Worm (Caenorhabditis elegans) whole organism, mixed stage, embryonic: ENCODE measurements around the gene F46F5.15.

ENCODE experiments used
- M03D4.4 ChIP-seq: sonication (generic microtip); optimal IDR thresholded peaks from 2 replicates; lab custom pipeline; 2017; ENCODE audit warnings: mild to moderate bottlenecking, missing genetic modification characterization, missing compliant biosample characterization
- bed-3 ChIP-seq: fragments of 200-800 bp; sonication (Bioruptor generic); optimal IDR thresholded peaks from 3 replicates; lab custom pipeline; 2018; ENCODE audit warnings: mild to moderate bottlenecking, missing genetic modification characterization, moderate library complexity, missing compliant biosample characterization
- blmp-1 ChIP-seq: fragments of 150-350 bp; optimal IDR thresholded peaks from 2 replicates; lab custom pipeline; 2014; ENCODE audit warnings: missing biosample characterization, missing genetic modification characterization
- ceh-39 ChIP-seq: fragments of 150-350 bp; optimal IDR thresholded peaks from 2 replicates; lab custom pipeline; 2014; ENCODE audit warnings: missing biosample characterization, missing genetic modification characterization
- ceh-43 ChIP-seq: fragments of 200-800 bp; sonication (Bioruptor generic); optimal IDR thresholded peaks from 2 replicates; lab custom pipeline; 2018; ENCODE audit warnings: mild to moderate bottlenecking, missing genetic modification characterization, moderate library complexity, missing compliant biosample characterization
- ceh-83 ChIP-seq: fragments of 200-800 bp; sonication (Bioruptor generic); optimal IDR thresholded peaks from 2 replicates; lab custom pipeline; 2018; ENCODE audit warnings: mild to moderate bottlenecking, missing genetic modification characterization, missing compliant biosample characterization
- ces-1 ChIP-seq: fragments of 150-350 bp; optimal IDR thresholded peaks from 2 replicates; lab custom pipeline; 2014; ENCODE audit warnings: missing biosample characterization, missing genetic modification reagents, missing genetic modification characterization
- cnd-1 ChIP-seq: fragments of 200-800 bp; sonication (Bioruptor generic); optimal IDR thresholded peaks from 2 replicates; lab custom pipeline; 2018; ENCODE audit warnings: mild to moderate bottlenecking, missing genetic modification characterization, missing compliant biosample characterization
- drap-1 ChIP-seq: fragments of 200-800 bp; sonication (Bioruptor generic); optimal IDR thresholded peaks from 3 replicates; lab custom pipeline; 2018; ENCODE audit warnings: mild to moderate bottlenecking, missing genetic modification characterization, missing compliant biosample characterization
- elt-1 ChIP-seq: sonication (generic microtip); optimal IDR thresholded peaks from 2 replicates; lab custom pipeline; 2017; ENCODE audit warnings: missing genetic modification characterization, mild to moderate bottlenecking, missing compliant biosample characterization, antibody characterized with exemption, moderate library complexity, borderline replicate concordance; ENCODE audit not compliant: insufficient read depth
- elt-3 ChIP-seq: fragments of 150-350 bp; optimal IDR thresholded peaks from 2 replicates; lab custom pipeline; 2014; ENCODE audit warnings: missing biosample characterization, missing genetic modification characterization
- ham-2 ChIP-seq: fragments of 200-800 bp; sonication (Bioruptor generic); optimal IDR thresholded peaks from 2 replicates; lab custom pipeline; 2018; ENCODE audit warnings: mild to moderate bottlenecking, missing genetic modification characterization, missing compliant biosample characterization
- hlh-1 ChIP-seq: fragments of 150-350 bp; optimal IDR thresholded peaks from 2 replicates; lab custom pipeline; 2014; ENCODE audit warnings: missing biosample characterization, missing genetic modification reagents, missing genetic modification characterization
- lin-13 ChIP-seq: fragments of 150-350 bp; optimal IDR thresholded peaks from 2 replicates; lab custom pipeline; 2014; ENCODE audit warnings: missing biosample characterization, missing genetic modification characterization
- lin-32 ChIP-seq: fragments of 200-800 bp; sonication (Bioruptor generic); optimal IDR thresholded peaks from 2 replicates; lab custom pipeline; 2018; ENCODE audit warnings: mild to moderate bottlenecking, missing genetic modification characterization, missing compliant biosample characterization
- lsy-2 ChIP-seq: fragments of 150-350 bp; optimal IDR thresholded peaks from 2 replicates; lab custom pipeline; 2014; ENCODE audit warnings: missing biosample characterization, missing genetic modification characterization
- mab-5 ChIP-seq: fragments of 150-350 bp; optimal IDR thresholded peaks from 2 replicates; lab custom pipeline; 2014; ENCODE audit warnings: missing biosample characterization, missing genetic modification characterization
- mep-1 ChIP-seq: fragments of 150-350 bp; optimal IDR thresholded peaks from 2 replicates; lab custom pipeline; 2017; ENCODE audit warnings: missing biosample characterization, missing genetic modification reagents, missing genetic modification characterization, inconsistent platforms
- mls-2 ChIP-seq: sonication (generic microtip); optimal IDR thresholded peaks from 2 replicates; lab custom pipeline; 2016; ENCODE audit warnings: mild to moderate bottlenecking, missing genetic modification characterization, moderate library complexity, missing compliant biosample characterization
- nhr-12 ChIP-seq: fragments of 150-350 bp; optimal IDR thresholded peaks from 2 replicates; lab custom pipeline; 2014; ENCODE audit warnings: missing biosample characterization, missing genetic modification characterization
- nhr-2 ChIP-seq: fragments of 150-350 bp; optimal IDR thresholded peaks from 2 replicates; lab custom pipeline; 2014; ENCODE audit warnings: missing biosample characterization, missing genetic modification characterization
- nhr-237 ChIP-seq: fragments of 150-350 bp; optimal IDR thresholded peaks from 2 replicates; lab custom pipeline; 2014; ENCODE audit warnings: missing biosample characterization, missing genetic modification characterization
- nhr-28 ChIP-seq: fragments of 150-350 bp; optimal IDR thresholded peaks from 2 replicates; lab custom pipeline; 2014; ENCODE audit warnings: missing biosample characterization, missing genetic modification characterization
- nhr-76 ChIP-seq: sonication (generic microtip); optimal IDR thresholded peaks from 2 replicates; lab custom pipeline; 2017; ENCODE audit warnings: missing biosample characterization, missing genetic modification characterization
- pha-4 ChIP-seq: fragments of 150-350 bp; optimal IDR thresholded peaks from 2 replicates; lab custom pipeline; 2018; ENCODE audit warnings: missing biosample characterization, missing genetic modification reagents, missing genetic modification characterization
- sem-2 ChIP-seq: fragments of 200-800 bp; sonication (Bioruptor generic); optimal IDR thresholded peaks from 2 replicates; lab custom pipeline; 2018; ENCODE audit warnings: mild to moderate bottlenecking, missing genetic modification characterization, missing compliant biosample characterization
- snpc-4 ChIP-seq: fragments of 150-350 bp; optimal IDR thresholded peaks from 2 replicates; lab custom pipeline; 2014; ENCODE audit warnings: missing biosample characterization, missing genetic modification characterization
- tbx-8 ChIP-seq: fragments of 200-800 bp; sonication (Bioruptor generic); optimal IDR thresholded peaks from 2 replicates; lab custom pipeline; 2018; ENCODE audit warnings: mild to moderate bottlenecking, missing genetic modification characterization, moderate library complexity, missing compliant biosample characterization
- unc-120 ChIP-seq: sonication (generic microtip); optimal IDR thresholded peaks from 2 replicates; lab custom pipeline; 2017; ENCODE audit warnings: missing genetic modification characterization, missing compliant biosample characterization; ENCODE audit not compliant: poor library complexity, severe bottlenecking
- unc-39 ChIP-seq: fragments of 150-350 bp; optimal IDR thresholded peaks from 2 replicates; lab custom pipeline; 2014; ENCODE audit warnings: missing biosample characterization, missing genetic modification characterization
- unc-62 ChIP-seq: fragments of 150-350 bp; optimal IDR thresholded peaks from 2 replicates; lab custom pipeline; 2014; ENCODE audit warnings: missing biosample characterization, missing genetic modification reagents, missing genetic modification characterization
- zip-8 ChIP-seq: fragments of 150-350 bp; optimal IDR thresholded peaks from 2 replicates; lab custom pipeline; 2014; ENCODE audit warnings: missing biosample characterization, missing genetic modification characterization

Gene F46F5.15

DNA sequence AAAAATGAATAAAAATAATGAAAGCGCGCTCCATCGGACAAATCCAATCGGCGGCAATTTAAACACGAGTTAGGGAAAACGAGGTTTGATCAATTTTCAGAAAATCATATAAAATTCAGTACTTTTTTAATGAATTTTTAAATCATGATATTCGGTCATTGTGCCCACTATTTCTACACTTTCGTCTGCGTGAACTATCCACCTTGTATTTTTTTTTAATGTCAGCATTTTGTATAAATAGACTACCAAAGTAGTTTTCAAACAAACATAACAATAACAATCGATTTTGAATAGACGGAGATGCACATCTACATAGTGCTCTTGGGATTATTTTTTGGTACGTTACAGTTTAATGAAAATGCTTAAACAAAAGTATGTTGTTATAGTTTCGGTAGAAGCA lies at the start of gene F46F5.15:
Gene F46F5.15, plus strand, starts transcription at position 301 of the 400 bp plus-strand sequence.
- TF ChIP-seq unc-120 (tag; lab: Kevin White, UChicago) (no peak), mep-1 (tag; lab: Kevin White, UChicago) (no peak), ham-2 (GFP tag; lab: Kevin White, UChicago) (no peak), lin-32 (no peak), sem-2 (GFP tag; lab: Kevin White, UChicago) (no peak), zip-8 (no peak)

- TF ChIP-seq ceh-43 (no peak), unc-120 (tag; lab: Kevin White, UChicago) (no peak), mep-1 (tag; lab: Kevin White, UChicago) (no peak), hlh-1 (tag; lab: Kevin White, UChicago) (no peak), unc-39 (tag; lab: Kevin White, UChicago) (no peak), nhr-237 (no peak), nhr-2 (tag; lab: Kevin White, UChicago) (no peak), M03D4.4 (tag; lab: Kevin White, UChicago) (no peak), ceh-83 (GFP tag; lab: Kevin White, UChicago) (no peak), mls-2 (tag; lab: Kevin White, UChicago) (no peak), tbx-8 (no peak), ces-1 (GFP tag; lab: Kevin White, UChicago) (no peak), ham-2 (GFP tag; lab: Kevin White, UChicago) (no peak), lin-32 (no peak), elt-1 (tag; lab: Kevin White, UChicago) (no peak), nhr-28 (tag; lab: Kevin White, UChicago) (no peak), cnd-1 (no peak), sem-2 (GFP tag; lab: Kevin White, UChicago) (no peak), nhr-12 (tag; lab: Kevin White, UChicago) (no peak), mab-5 (tag; lab: Kevin White, UChicago) (no peak)
Observed at ce11 chrII:740808-741207, 47.4 kb upstream of the F46F5.15 start, which contains the start of gene fbxc-48. Gene fbxc-48, minus strand, starts transcription at chrII:740908.

DNA sequence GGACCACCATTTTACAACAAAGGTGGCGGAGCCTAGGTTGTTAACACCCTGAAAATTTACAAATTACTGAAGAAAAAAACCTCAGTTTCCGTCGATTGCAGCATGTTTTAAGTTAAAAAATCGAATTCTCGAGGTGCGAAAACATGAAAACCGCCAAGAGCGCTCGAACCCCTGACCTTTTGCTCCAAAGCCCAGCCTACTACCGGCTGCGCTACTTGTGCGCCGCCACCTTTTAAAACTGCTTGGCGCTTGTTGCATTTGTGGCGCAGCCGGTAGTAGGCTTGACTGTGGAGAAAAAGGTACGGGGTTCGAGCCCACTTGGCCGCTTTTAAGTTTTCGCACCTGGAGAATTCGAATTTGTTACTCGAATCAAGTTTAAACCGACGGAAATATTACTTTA lies 38.1 kb upstream of the F46F5.15 start, which contains the start of gene snt-6:
Gene snt-6, minus strand, starts transcription at position 58 of the 400 bp plus-strand sequence.
- no peak for TF ChIP-seq blmp-1 (tag; lab: Kevin White, UChicago)

ce11 chrII:751850-752249 lies 36.4 kb upstream of the F46F5.15 start:
- TF ChIP-seq sem-2 (GFP tag; lab: Kevin White, UChicago) (no peak), ceh-83 (GFP tag; lab: Kevin White, UChicago) (no peak), nhr-76 (tag; lab: Kevin White, UChicago) (no peak), snpc-4 (tag; lab: Kevin White, UChicago) (no peak), unc-62 (no peak), bed-3 (no peak), ces-1 (GFP tag; lab: Kevin White, UChicago) (no peak), mls-2 (tag; lab: Kevin White, UChicago) (no peak), lsy-2 (no peak), ceh-43 (no peak), drap-1 (GFP tag; lab: Kevin White, UChicago) (no peak), blmp-1 (tag; lab: Kevin White, UChicago) (no peak), mep-1 (tag; lab: Kevin White, UChicago) (no peak), pha-4 (tag; lab: Kevin White, UChicago) (no peak), unc-39 (tag; lab: Kevin White, UChicago) (no peak), elt-1 (tag; lab: Kevin White, UChicago) (no peak)

- TF ChIP-seq zip-8: no peak
- TF ChIP-seq bed-3: no peak
- no peak for TF ChIP-seq nhr-76 (tag; lab: Kevin White, UChicago)
- no peak for TF ChIP-seq lsy-2
- no peak for TF ChIP-seq hlh-1 (tag; lab: Kevin White, UChicago)
- TF ChIP-seq drap-1 (GFP tag; lab: Kevin White, UChicago): no peak
- TF ChIP-seq lin-13 (tag; lab: Kevin White, UChicago): no peak
- no peak for TF ChIP-seq elt-1 (tag; lab: Kevin White, UChicago)
- TF ChIP-seq ceh-43: no peak
- TF ChIP-seq nhr-2 (tag; lab: Kevin White, UChicago): no peak
- no peak for TF ChIP-seq nhr-12 (tag; lab: Kevin White, UChicago)
- no peak for TF ChIP-seq nhr-237
- no peak for TF ChIP-seq pha-4 (tag; lab: Kevin White, UChicago)
- no peak for TF ChIP-seq elt-3 (tag; lab: Kevin White, UChicago)
- no peak for TF ChIP-seq unc-39 (tag; lab: Kevin White, UChicago)
- TF ChIP-seq ceh-39 (tag; lab: Kevin White, UChicago): no peak
- no peak for TF ChIP-seq snpc-4 (tag; lab: Kevin White, UChicago)
- no peak for TF ChIP-seq mls-2 (tag; lab: Kevin White, UChicago)
- no peak for TF ChIP-seq blmp-1 (tag; lab: Kevin White, UChicago)
Observed at ce11 chrII:753469-753868, 34.8 kb upstream of the F46F5.15 start.
